Fruit fly (Drosophila melanogaster) whole organism, embryonic: ENCODE data around the gene CG10286.

Experiments used
- CG10366 ChIP-seq: fragments of 200-800 bp; sonication (Bioruptor generic); IDR thresholded peaks from 2 replicates; pipeline ENCODE4 v1.3.6; 2022; ENCODE audit warnings: missing biosample characterization, missing genetic modification characterization
- CG10543 ChIP-seq: fragments of 200-800 bp; sonication (Bioruptor generic); optimal IDR thresholded peaks from 3 replicates; lab custom pipeline; 2017; ENCODE audit warnings: missing biosample characterization, mild to moderate bottlenecking, missing genetic modification characterization, moderate library complexity
- CG12071 ChIP-seq: fragments of 200-800 bp; sonication (Bioruptor generic); optimal IDR thresholded peaks from 3 replicates; lab custom pipeline; 2018; ENCODE audit warnings: missing biosample characterization, mild to moderate bottlenecking, missing genetic modification characterization
- CG12155 ChIP-seq: fragments of 200-800 bp; sonication (Bioruptor generic); optimal IDR thresholded peaks from 3 replicates; lab custom pipeline; 2016; ENCODE audit warnings: missing biosample characterization, missing genetic modification characterization
- CG12236 ChIP-seq: fragments of 200-800 bp; sonication (Bioruptor generic); optimal IDR thresholded peaks from 2 replicates; lab custom pipeline; 2016; ENCODE audit warnings: missing biosample characterization, missing genetic modification characterization
- CG12391 ChIP-seq: fragments of 200-800 bp; sonication (Bioruptor generic); optimal IDR thresholded peaks from 3 replicates; lab custom pipeline; 2018; ENCODE audit warnings: missing biosample characterization, mild to moderate bottlenecking, missing genetic modification characterization, moderate library complexity
- CG13287 ChIP-seq: fragments of 200-800 bp; sonication (Bioruptor generic); IDR thresholded peaks from 2 replicates; pipeline ENCODE4 v1.3.6; 2022; ENCODE audit warnings: missing biosample characterization, missing genetic modification characterization; ENCODE audit not compliant: partially characterized antibody
- CG14860 ChIP-seq: fragments of 200-800 bp; sonication (Bioruptor generic); IDR thresholded peaks from 3 replicates; pipeline ENCODE4 v1.3.6; 2022; ENCODE audit warnings: missing biosample characterization, missing genetic modification characterization; ENCODE audit not compliant: partially characterized antibody
- CG2199 ChIP-seq: fragments of 200-800 bp; sonication (Bioruptor generic); IDR thresholded peaks from 3 replicates; pipeline ENCODE4 v1.3.6; 2022; ENCODE audit warnings: missing biosample characterization, missing genetic modification characterization
- CG34224 ChIP-seq: fragments of 200-800 bp; sonication (Bioruptor generic); IDR thresholded peaks from 3 replicates; pipeline ENCODE4 v1.3.6; 2022; ENCODE audit warnings: missing biosample characterization, missing genetic modification characterization; ENCODE audit not compliant: partially characterized antibody
- CG42726 ChIP-seq: fragments of 200-800 bp; sonication (Bioruptor generic); IDR thresholded peaks from 2 replicates; pipeline ENCODE4 v1.3.6; 2022; ENCODE audit warnings: missing biosample characterization, missing genetic modification characterization; ENCODE audit not compliant: partially characterized antibody
- CG6791 ChIP-seq: fragments of 200-800 bp; sonication (Bioruptor generic); IDR thresholded peaks from 3 replicates; pipeline ENCODE4 v1.3.6; 2022; ENCODE audit warnings: missing biosample characterization, missing genetic modification characterization; ENCODE audit not compliant: partially characterized antibody
- CG6854 ChIP-seq: fragments of 200-800 bp; sonication (Bioruptor generic); optimal IDR thresholded peaks from 3 replicates; lab custom pipeline; 2017; ENCODE audit warnings: missing biosample characterization, mild to moderate bottlenecking, missing genetic modification characterization
- CG7357 ChIP-seq: fragments of 200-800 bp; sonication (Bioruptor generic); IDR thresholded peaks from 3 replicates; pipeline ENCODE4 v1.3.6; 2022; ENCODE audit warnings: missing biosample characterization, missing genetic modification characterization
- CG8290 ChIP-seq, 3 experiments: fragments of 200-800 bp; sonication (Bioruptor generic); optimal IDR thresholded peaks; 2 replicates each; lab custom pipeline; 2016 to 2019; ENCODE audit warnings: missing biosample characterization in 3 of 3, missing genetic modification characterization in 3 of 3, mild to moderate bottlenecking in 2 of 3, moderate library complexity in 1 of 3
- CG9797 ChIP-seq: fragments of 200-800 bp; sonication (Bioruptor generic); optimal IDR thresholded peaks from 3 replicates; lab custom pipeline; 2018; ENCODE audit warnings: missing biosample characterization, mild to moderate bottlenecking, missing genetic modification characterization
- Gsc ChIP-seq: fragments of 200-800 bp; sonication (Bioruptor generic); IDR thresholded peaks from 2 replicates; pipeline ENCODE4 v1.3.6; 2022; ENCODE audit warnings: missing biosample characterization, missing genetic modification characterization
- HLH3B ChIP-seq: fragments of 200-800 bp; sonication (Bioruptor generic); IDR thresholded peaks from 2 replicates; pipeline ENCODE4 v1.3.6; 2022; ENCODE audit warnings: missing biosample characterization, missing genetic modification characterization
- HLH4C ChIP-seq: fragments of 200-800 bp; sonication (Bioruptor generic); IDR thresholded peaks from 3 replicates; pipeline ENCODE4 v1.3.6; 2022; ENCODE audit warnings: missing biosample characterization, missing genetic modification characterization; ENCODE audit not compliant: partially characterized antibody
- HmgZ ChIP-seq: fragments of 200-800 bp; sonication (Bioruptor generic); optimal IDR thresholded peaks from 2 replicates; lab custom pipeline; 2018; ENCODE audit warnings: missing biosample characterization, mild to moderate bottlenecking, missing genetic modification characterization
- Hmx ChIP-seq: fragments of 200-800 bp; sonication (Bioruptor generic); optimal IDR thresholded peaks from 2 replicates; lab custom pipeline; 2016; ENCODE audit warnings: missing biosample characterization, missing genetic modification characterization
- Hr51 ChIP-seq, 2 experiments: fragments of 200-800 bp; sonication (Bioruptor generic); optimal IDR thresholded peaks; 2 replicates in 1 of 2; 3 replicates in 1 of 2; lab custom pipeline; 2016 to 2018; ENCODE audit warnings: missing biosample characterization in 2 of 2, missing genetic modification characterization in 2 of 2, mild to moderate bottlenecking in 1 of 2, moderate library complexity in 1 of 2
- Med ChIP-seq: fragments of 200-800 bp; sonication (Bioruptor generic); peaks from one replicate; lab custom pipeline; 2016; ENCODE audit warnings: missing biosample characterization, missing genetic modification characterization, mild to moderate bottlenecking, inconsistent platforms, moderate library complexity
- Mrtf ChIP-seq: fragments of 200-800 bp; sonication (Bioruptor generic); IDR thresholded peaks from 3 replicates; pipeline ENCODE4 v1.3.6; 2022; ENCODE audit warnings: missing biosample characterization, missing genetic modification characterization
- NC2α ChIP-seq: fragments of 200-800 bp; sonication (Bioruptor generic); optimal IDR thresholded peaks from 2 replicates; lab custom pipeline; 2016; ENCODE audit warnings: missing biosample characterization, missing genetic modification characterization
- Rfx ChIP-seq: fragments of 200-800 bp; sonication (Bioruptor generic); IDR thresholded peaks from 2 replicates; pipeline ENCODE4 v1.3.6; 2022; ENCODE audit warnings: missing biosample characterization, missing genetic modification characterization
- Sin3A ChIP-seq: fragments of >200 bp; optimal IDR thresholded peaks from 2 replicates; lab custom pipeline; 2018
- Sox100B ChIP-seq: fragments of 200-800 bp; sonication (Bioruptor generic); optimal IDR thresholded peaks from 3 replicates; lab custom pipeline; 2018; ENCODE audit warnings: missing biosample characterization, mild to moderate bottlenecking, missing genetic modification characterization
- Tbp ChIP-seq: fragments of >200 bp; optimal IDR thresholded peaks from 2 replicates; lab custom pipeline; 2018; ENCODE audit warnings: missing biosample characterization, missing genetic modification characterization
- Xbp1 ChIP-seq: fragments of 200-800 bp; sonication (Bioruptor generic); optimal IDR thresholded peaks from 3 replicates; lab custom pipeline; 2016; ENCODE audit warnings: missing biosample characterization, mild to moderate bottlenecking, missing genetic modification characterization
- ash1 ChIP-seq: fragments of 200-800 bp; sonication (Bioruptor generic); optimal IDR thresholded peaks from 2 replicates; lab custom pipeline; 2018; ENCODE audit warnings: missing biosample characterization, mild to moderate bottlenecking, missing genetic modification characterization
- az2 ChIP-seq: fragments of 200-800 bp; sonication (Bioruptor generic); optimal IDR thresholded peaks from 3 replicates; lab custom pipeline; 2016; ENCODE audit warnings: missing biosample characterization, missing genetic modification characterization
- cas ChIP-seq: fragments of 200-800 bp; sonication (Bioruptor generic); IDR thresholded peaks from 2 replicates; pipeline ENCODE4 v1.3.6; 2022; ENCODE audit warnings: missing biosample characterization, missing genetic modification characterization
- dysf ChIP-seq: fragments of 200-800 bp; sonication (Bioruptor generic); IDR thresholded peaks from 3 replicates; pipeline ENCODE4 v1.3.6; 2022; ENCODE audit warnings: missing biosample characterization, missing genetic modification characterization
- eve ChIP-seq, 2 experiments: fragments of >200 bp; optimal IDR thresholded peaks; 2 replicates each; lab custom pipeline; 2017; ENCODE audit warnings: missing biosample characterization in 2 of 2, missing genetic modification characterization in 2 of 2
- gce ChIP-seq: fragments of 200-800 bp; sonication (Bioruptor generic); IDR thresholded peaks from 3 replicates; pipeline ENCODE4 v1.3.6; 2022; ENCODE audit warnings: missing biosample characterization, missing genetic modification characterization
- grn ChIP-seq: fragments of 200-800 bp; sonication (Bioruptor generic); optimal IDR thresholded peaks from 3 replicates; lab custom pipeline; 2017; ENCODE audit warnings: missing biosample characterization, missing genetic modification characterization
- gsb ChIP-seq: fragments of 200-800 bp; sonication (Bioruptor generic); IDR thresholded peaks from 2 replicates; pipeline ENCODE4 v1.3.6; 2022; ENCODE audit warnings: missing biosample characterization, missing genetic modification characterization
- pros ChIP-seq: fragments of 200-800 bp; sonication (Bioruptor generic); optimal IDR thresholded peaks from 3 replicates; lab custom pipeline; 2019; ENCODE audit warnings: missing biosample characterization, mild to moderate bottlenecking, missing genetic modification characterization, moderate library complexity
- row ChIP-seq: fragments of 200-800 bp; sonication (Bioruptor generic); IDR thresholded peaks from 3 replicates; pipeline ENCODE4 v1.3.6; 2022; ENCODE audit warnings: missing biosample characterization, missing genetic modification characterization
- schlank ChIP-seq: fragments of 200-800 bp; sonication (Bioruptor generic); optimal IDR thresholded peaks from 2 replicates; lab custom pipeline; 2018; ENCODE audit warnings: missing biosample characterization, mild to moderate bottlenecking, missing genetic modification characterization
- sisA ChIP-seq: fragments of 200-800 bp; sonication (Bioruptor generic); IDR thresholded peaks from 2 replicates; pipeline ENCODE4 v1.3.6; 2022; ENCODE audit warnings: missing biosample characterization, missing genetic modification characterization
- sob ChIP-seq: fragments of 200-800 bp; sonication (Bioruptor generic); IDR thresholded peaks from 2 replicates; pipeline ENCODE4 v1.3.6; 2022; ENCODE audit warnings: missing biosample characterization, missing genetic modification characterization
- tio ChIP-seq: fragments of 200-800 bp; sonication (Bioruptor generic); optimal IDR thresholded peaks from 2 replicates; lab custom pipeline; 2017; ENCODE audit warnings: missing biosample characterization, missing genetic modification characterization, inconsistent platforms
- tna ChIP-seq: fragments of 200-800 bp; sonication (Bioruptor generic); IDR thresholded peaks from 2 replicates; pipeline ENCODE4 v1.3.6; 2022; ENCODE audit warnings: missing biosample characterization, missing genetic modification characterization; ENCODE audit not compliant: partially characterized antibody
- trh ChIP-seq: fragments of 200-800 bp; sonication (Bioruptor generic); optimal IDR thresholded peaks from 2 replicates; lab custom pipeline; 2016; ENCODE audit warnings: missing biosample characterization, missing genetic modification characterization
- unpg ChIP-seq: fragments of 200-800 bp; sonication (Bioruptor generic); optimal IDR thresholded peaks from 3 replicates; lab custom pipeline; 2018; ENCODE audit warnings: missing biosample characterization, mild to moderate bottlenecking, missing genetic modification characterization, moderate library complexity

CG10286 gene

dm6 chr3R:6395572-6396295 lies 27.0 kb downstream of the CG10286 start (continued):
- no peak for TF ChIP-seq trh (GFP tag; lab: Kevin White, UChicago)
- peak; percentile 22 for TF ChIP-seq Xbp1 (GFP tag; lab: Kevin White, UChicago)
- no peak for TF ChIP-seq dysf (GFP tag; lab: Robert Waterston, UW)
- TF ChIP-seq Tbp (GFP tag; lab: Kevin White, UChicago): no peak
- TF ChIP-seq Mrtf (GFP tag; lab: Robert Waterston, UW): no peak
- TF ChIP-seq tna (GFP tag; lab: Robert Waterston, UW): no peak
- TF ChIP-seq CG14860 (GFP tag; lab: Robert Waterston, UW): no peak
- no peak for TF ChIP-seq CG10543
- peak; percentile 38 for TF ChIP-seq Sox100B (GFP tag; lab: Kevin White, UChicago)
- TF ChIP-seq CG9797 (GFP tag; lab: Kevin White, UChicago): no peak
- TF ChIP-seq CG12391: peak; percentile 15
- peak; percentile 3 for TF ChIP-seq unpg
- peak in 1 of 2 experiments; percentile 16 for TF ChIP-seq eve (GFP tag; optimal IDR thresholded peaks at IDR 0.05; lab: Kevin White, UChicago)
- no peak for TF ChIP-seq sisA (GFP tag; lab: Robert Waterston, UW)
- no peak for TF ChIP-seq CG6854
- no peak for TF ChIP-seq az2 (GFP tag; lab: Kevin White, UChicago)
- no peak for TF ChIP-seq CG12236 (GFP tag; lab: Kevin White, UChicago)

- TF ChIP-seq pros: no peak
- TF ChIP-seq CG2199: 0 out of 3 replicates have a peak, but pooled peaks have one; percentile 34
- TF ChIP-seq Med (GFP tag; lab: Kevin White, UChicago): peak; percentile 2
Observed at dm6 chr3R:6396613-6397012, 27.8 kb downstream of the CG10286 start.

- TF ChIP-seq tio (GFP tag; lab: Kevin White, UChicago) (no peak), row (GFP tag; lab: Robert Waterston, UW) (peak; percentile 61), schlank (tag; lab: Kevin White, UChicago) (no peak), gce (0 out of 3 replicates have a peak, but pooled peaks have one; percentile 14), CG7357 (GFP tag; lab: Robert Waterston, UW) (no peak), Gsc (GFP tag; lab: Robert Waterston, UW) (no peak), CG12071 (GFP tag; lab: Kevin White, UChicago) (no peak), Sin3A (no peak), CG34224 (GFP tag; lab: Robert Waterston, UW) (no peak), Hmx (GFP tag; lab: Kevin White, UChicago) (no peak), gsb (GFP tag; lab: Robert Waterston, UW) (no peak), Hr51 (GFP tag; optimal IDR thresholded peaks at IDR 0.05; lab: Kevin White, UChicago) (peak in 1 of 2 experiments; percentile 48), HLH4C (GFP tag; lab: Robert Waterston, UW) (peak; percentile 72; the same call in 2 of the 3 replicates), CG10366 (peak; percentile 32; the same call in 1 of the 2 replicates), NC2α (no peak), sob (no peak), ash1 (GFP tag; lab: Kevin White, UChicago) (no peak), CG6791 (GFP tag; lab: Robert Waterston, UW) (0 out of 3 replicates have a peak, but pooled peaks have one; percentile 30), HLH3B (GFP tag; lab: Robert Waterston, UW) (no peak), grn (GFP tag; lab: Kevin White, UChicago) (no peak), CG42726 (no peak), CG12155 (no peak), CG13287 (GFP tag; lab: Robert Waterston, UW) (no peak), HmgZ (tag; lab: Kevin White, UChicago) (no peak), cas (GFP tag; lab: Robert Waterston, UW) (no peak), Rfx (GFP tag; lab: Robert Waterston, UW) (0 out of 2 replicates have a peak, but pooled peaks have one; percentile 23), CG8290 (GFP tag; optimal IDR thresholded peaks at IDR 0.05; lab: Kevin White, UChicago) (no peak), CG8290 (tag; optimal IDR thresholded peaks at IDR 0.05; lab: Kevin White, UChicago) (no peak)
Observed at dm6 chr3R:6397611-6398092, 28.9 kb downstream of the CG10286 start.
